Fruit fly (Drosophila melanogaster): ENCODE data around the gene CG15202.

- TF ChIP-seq insv (optimal IDR thresholded peaks at IDR 0.05) (no peak), Myc (optimal IDR thresholded peaks at IDR 0.05) (no peak), h (optimal IDR thresholded peaks at IDR 0.05) (no peak), ttk (optimal IDR thresholded peaks at IDR 0.05) (no peak)
Observed at dm6 chrX:11155808-11156589, 13.7 kb downstream of the CG15202 start.

All from Kc167 (cell line).